Fruit fly (Drosophila melanogaster) whole organism, embryonic: ENCODE data around the gene bib.

Experiments
- Abd-B ChIP-seq: fragments of 200-800 bp; sonication (Bioruptor generic); optimal IDR thresholded peaks from 2 replicates; lab custom pipeline; 2018; ENCODE audit warnings: missing biosample characterization, mild to moderate bottlenecking, missing genetic modification characterization, moderate library complexity
- Aef1 ChIP-seq: fragments of 200-800 bp; sonication (Bioruptor generic); IDR thresholded peaks from 3 replicates; pipeline ENCODE4 v1.3.6; 2022; ENCODE audit warnings: missing biosample characterization, missing genetic modification characterization
- Bdp1 ChIP-seq: fragments of 200-800 bp; sonication (Bioruptor generic); optimal IDR thresholded peaks from 3 replicates; lab custom pipeline; 2016; ENCODE audit warnings: missing biosample characterization, missing genetic modification characterization
- CG1024 ChIP-seq: fragments of 200-800 bp; sonication (Bioruptor generic); IDR thresholded peaks from 2 replicates; pipeline ENCODE4 v1.3.6; 2022; ENCODE audit warnings: missing biosample characterization, missing genetic modification characterization
- CG10959 ChIP-seq: fragments of 200-800 bp; sonication (Bioruptor generic); IDR thresholded peaks from 2 replicates; pipeline ENCODE4 v1.3.6; 2022; ENCODE audit warnings: missing biosample characterization, missing genetic modification characterization
- CG10979 ChIP-seq: fragments of 200-800 bp; sonication (Bioruptor generic); optimal IDR thresholded peaks from 2 replicates; lab custom pipeline; 2018; ENCODE audit warnings: missing biosample characterization, mild to moderate bottlenecking, missing genetic modification characterization, moderate library complexity
- CG11723 ChIP-seq: fragments of 200-800 bp; sonication (Bioruptor generic); optimal IDR thresholded peaks from 2 replicates; lab custom pipeline; 2017; ENCODE audit warnings: missing biosample characterization, mild to moderate bottlenecking, missing genetic modification characterization
- CG13894 ChIP-seq: fragments of 200-800 bp; sonication (Bioruptor generic); optimal IDR thresholded peaks from 3 replicates; lab custom pipeline; 2018; ENCODE audit warnings: missing biosample characterization, mild to moderate bottlenecking, missing genetic modification characterization, moderate library complexity
- CG14050 ChIP-seq: fragments of 200-800 bp; sonication (Bioruptor generic); IDR thresholded peaks from 3 replicates; pipeline ENCODE4 v1.3.6; 2022; ENCODE audit warnings: missing biosample characterization, missing genetic modification characterization
- CG14965 ChIP-seq: fragments of 200-800 bp; sonication (Bioruptor generic); optimal IDR thresholded peaks from 2 replicates; lab custom pipeline; 2016; ENCODE audit warnings: missing biosample characterization, missing genetic modification characterization, borderline replicate concordance
- CG16815 ChIP-seq: fragments of 200-800 bp; sonication (Bioruptor generic); optimal IDR thresholded peaks from 3 replicates; lab custom pipeline; 2017; ENCODE audit warnings: missing biosample characterization, mild to moderate bottlenecking, missing genetic modification characterization
- CG17568 ChIP-seq: fragments of 200-800 bp; sonication (Bioruptor generic); optimal IDR thresholded peaks from 2 replicates; lab custom pipeline; 2018; ENCODE audit warnings: missing biosample characterization, mild to moderate bottlenecking, missing genetic modification characterization, moderate library complexity
- CG1792 ChIP-seq: fragments of 200-800 bp; sonication (Bioruptor generic); optimal IDR thresholded peaks from 2 replicates; lab custom pipeline; 2016; ENCODE audit warnings: missing biosample characterization, missing genetic modification characterization
- CG18262 ChIP-seq: fragments of 200-800 bp; optimal IDR thresholded peaks from 3 replicates; lab custom pipeline; 2019; ENCODE audit warnings: missing biosample characterization, mild to moderate bottlenecking, missing genetic modification characterization, moderate library complexity
- CG31224 ChIP-seq: fragments of 200-800 bp; sonication (Bioruptor generic); IDR thresholded peaks from 2 replicates; pipeline ENCODE4 v1.3.6; 2022; ENCODE audit warnings: missing biosample characterization, missing genetic modification characterization
- CG3847 ChIP-seq: fragments of 200-800 bp; sonication (Bioruptor generic); IDR thresholded peaks from 2 replicates; pipeline ENCODE4 v1.3.6; 2022; ENCODE audit warnings: missing biosample characterization, missing genetic modification characterization
- CG4424 ChIP-seq: fragments of 200-800 bp; sonication (Bioruptor generic); optimal IDR thresholded peaks from 3 replicates; lab custom pipeline; 2016; ENCODE audit warnings: missing biosample characterization, missing genetic modification characterization
- CG4617 ChIP-seq: fragments of 200-800 bp; sonication (Bioruptor generic); optimal IDR thresholded peaks from 3 replicates; lab custom pipeline; 2016; ENCODE audit warnings: missing biosample characterization, missing genetic modification characterization, borderline replicate concordance
- CG4854 ChIP-seq: fragments of 200-800 bp; sonication (Bioruptor generic); optimal IDR thresholded peaks from 2 replicates; lab custom pipeline; 2016; ENCODE audit warnings: missing biosample characterization, missing genetic modification characterization, inconsistent platforms
- CG6854 ChIP-seq: fragments of 200-800 bp; sonication (Bioruptor generic); optimal IDR thresholded peaks from 3 replicates; lab custom pipeline; 2017; ENCODE audit warnings: missing biosample characterization, mild to moderate bottlenecking, missing genetic modification characterization
- CG7963 ChIP-seq: fragments of 200-800 bp; sonication (Bioruptor generic); IDR thresholded peaks from 3 replicates; pipeline ENCODE4 v1.3.6; 2022; ENCODE audit warnings: missing biosample characterization, missing genetic modification characterization; ENCODE audit not compliant: partially characterized antibody
- CG9797 ChIP-seq: fragments of 200-800 bp; sonication (Bioruptor generic); optimal IDR thresholded peaks from 3 replicates; lab custom pipeline; 2018; ENCODE audit warnings: missing biosample characterization, mild to moderate bottlenecking, missing genetic modification characterization
- CG9817 ChIP-seq: fragments of 200-800 bp; sonication (Bioruptor generic); optimal IDR thresholded peaks from 2 replicates; lab custom pipeline; 2018; ENCODE audit warnings: missing biosample characterization, mild to moderate bottlenecking, missing genetic modification characterization, moderate library complexity
- CTCF ChIP-seq: fragments of 200-800 bp; sonication (Bioruptor generic); optimal IDR thresholded peaks from 2 replicates; lab custom pipeline; 2017; ENCODE audit warnings: missing biosample characterization, mild to moderate bottlenecking, missing genetic modification characterization, moderate library complexity
- CrebB ChIP-seq: fragments of 200-800 bp; sonication (Bioruptor generic); optimal IDR thresholded peaks from 3 replicates; lab custom pipeline; 2018; ENCODE audit warnings: missing biosample characterization, mild to moderate bottlenecking, missing genetic modification characterization
- Hr39 ChIP-seq: fragments of >200 bp; optimal IDR thresholded peaks from 2 replicates; lab custom pipeline; 2017
- Lpt ChIP-seq: fragments of >200 bp; optimal IDR thresholded peaks from 2 replicates; lab custom pipeline; 2018; ENCODE audit warnings: missing biosample characterization, missing genetic modification characterization
- MBD-R2 ChIP-seq: fragments of 200-800 bp; sonication (Bioruptor generic); IDR thresholded peaks from 2 replicates; pipeline ENCODE4 v1.3.6; 2022; ENCODE audit warnings: missing biosample characterization, missing genetic modification characterization
- Nf-YB ChIP-seq: fragments of 200-800 bp; sonication (Bioruptor generic); optimal IDR thresholded peaks from 3 replicates; lab custom pipeline; 2019; ENCODE audit warnings: missing biosample characterization, mild to moderate bottlenecking, missing genetic modification characterization, moderate library complexity
- Ravus ChIP-seq: fragments of 200-800 bp; sonication (Bioruptor generic); IDR thresholded peaks from 2 replicates; pipeline ENCODE4 v1.3.6; 2022; ENCODE audit warnings: missing biosample characterization, missing genetic modification characterization
- Sin3A ChIP-seq: fragments of >200 bp; optimal IDR thresholded peaks from 2 replicates; lab custom pipeline; 2018
- Spps ChIP-seq: fragments of 200-800 bp; sonication (Bioruptor generic); optimal IDR thresholded peaks from 2 replicates; lab custom pipeline; 2018; ENCODE audit warnings: missing biosample characterization, mild to moderate bottlenecking, missing genetic modification characterization
- Stat92E ChIP-seq, 3 experiments: fragments of >200 bp in 2 of 3; fragments of 200-800 bp in 1 of 3; sonication (Bioruptor generic) in 1 of 3; optimal IDR thresholded peaks; 2 replicates each; lab custom pipeline; 2017 to 2019; ENCODE audit warnings: missing biosample characterization in 3 of 3, missing genetic modification characterization in 3 of 3, mild to moderate bottlenecking in 1 of 3, moderate library complexity in 1 of 3
- Taf1 ChIP-seq: fragments of 200-800 bp; sonication (Bioruptor generic); IDR thresholded peaks from 2 replicates; pipeline ENCODE4 v1.3.6; 2022; ENCODE audit warnings: missing biosample characterization, missing genetic modification characterization
- chm ChIP-seq: fragments of 200-800 bp; sonication (Bioruptor generic); IDR thresholded peaks from 2 replicates; pipeline ENCODE4 v1.3.6; 2022; ENCODE audit warnings: missing biosample characterization, missing genetic modification characterization
- dati ChIP-seq: fragments of 200-800 bp; sonication (Bioruptor generic); IDR thresholded peaks from 2 replicates; pipeline ENCODE4 v1.3.6; 2022; ENCODE audit warnings: missing biosample characterization, missing genetic modification characterization
- dmrt11E ChIP-seq: fragments of 200-800 bp; sonication (Bioruptor generic); optimal IDR thresholded peaks from 3 replicates; lab custom pipeline; 2018; ENCODE audit warnings: missing biosample characterization, mild to moderate bottlenecking, missing genetic modification characterization, moderate library complexity
- fru ChIP-seq: fragments of >200 bp; optimal IDR thresholded peaks from 2 replicates; lab custom pipeline; 2017
- ind ChIP-seq: fragments of 200-800 bp; sonication (Bioruptor generic); optimal IDR thresholded peaks from 3 replicates; lab custom pipeline; 2016; ENCODE audit warnings: missing biosample characterization, missing genetic modification characterization
- klu ChIP-seq: fragments of 200-800 bp; sonication (Bioruptor generic); IDR thresholded peaks from 2 replicates; pipeline ENCODE4 v1.3.6; 2022; ENCODE audit warnings: missing biosample characterization, missing genetic modification characterization
- nau ChIP-seq: fragments of 200-800 bp; sonication (Bioruptor generic); optimal IDR thresholded peaks from 3 replicates; lab custom pipeline; 2017; ENCODE audit warnings: missing biosample characterization, mild to moderate bottlenecking, missing genetic modification characterization, missing genetic modification reagents
- org-1 ChIP-seq: fragments of 200-800 bp; sonication (Bioruptor generic); optimal IDR thresholded peaks from 2 replicates; lab custom pipeline; 2017; ENCODE audit warnings: missing biosample characterization, missing genetic modification characterization
- pfk ChIP-seq: fragments of 200-800 bp; sonication (Bioruptor generic); optimal IDR thresholded peaks from 2 replicates; lab custom pipeline; 2018; ENCODE audit warnings: missing biosample characterization, mild to moderate bottlenecking, missing genetic modification characterization, moderate library complexity
- pita ChIP-seq: fragments of 200-800 bp; sonication (Bioruptor generic); optimal IDR thresholded peaks from 2 replicates; lab custom pipeline; 2017; ENCODE audit warnings: missing biosample characterization, mild to moderate bottlenecking, missing genetic modification characterization
- pnt ChIP-seq: fragments of 200-800 bp; sonication (Bioruptor generic); optimal IDR thresholded peaks from 3 replicates; lab custom pipeline; 2016; ENCODE audit warnings: missing biosample characterization, missing genetic modification characterization
- psq ChIP-seq: fragments of 200-800 bp; sonication (Bioruptor generic); optimal IDR thresholded peaks from 2 replicates; lab custom pipeline; 2017; ENCODE audit warnings: missing biosample characterization, missing genetic modification characterization
- ro ChIP-seq: fragments of 200-800 bp; sonication (Bioruptor generic); IDR thresholded peaks from 2 replicates; pipeline ENCODE4 v1.3.6; 2022; ENCODE audit warnings: missing biosample characterization, missing genetic modification characterization
- shn ChIP-seq: fragments of 200-800 bp; sonication (Bioruptor generic); optimal IDR thresholded peaks from 3 replicates; lab custom pipeline; 2016; ENCODE audit warnings: missing biosample characterization, missing genetic modification characterization
- sob ChIP-seq: fragments of 200-800 bp; sonication (Bioruptor generic); IDR thresholded peaks from 2 replicates; pipeline ENCODE4 v1.3.6; 2022; ENCODE audit warnings: missing biosample characterization, missing genetic modification characterization
- ttk ChIP-seq: fragments of 200-800 bp; sonication (Bioruptor generic); IDR thresholded peaks from 2 replicates; pipeline ENCODE4 v2.1.2; 2022; ENCODE audit warnings: missing biosample characterization, missing genetic modification characterization
- tup ChIP-seq: fragments of 200-800 bp; sonication (Bioruptor generic); optimal IDR thresholded peaks from 2 replicates; lab custom pipeline; 2016; ENCODE audit warnings: missing biosample characterization, mild to moderate bottlenecking, missing genetic modification characterization, moderate library complexity
- vvl ChIP-seq: fragments of 200-800 bp; sonication (Bioruptor generic); IDR thresholded peaks from 2 replicates; pipeline ENCODE4 v1.3.6; 2022; ENCODE audit warnings: missing biosample characterization, missing genetic modification characterization
- wek ChIP-seq: fragments of 200-800 bp; sonication (Bioruptor generic); optimal IDR thresholded peaks from 3 replicates; lab custom pipeline; 2018; ENCODE audit warnings: missing biosample characterization, mild to moderate bottlenecking, missing genetic modification characterization, moderate library complexity

Gene bib

DNA sequence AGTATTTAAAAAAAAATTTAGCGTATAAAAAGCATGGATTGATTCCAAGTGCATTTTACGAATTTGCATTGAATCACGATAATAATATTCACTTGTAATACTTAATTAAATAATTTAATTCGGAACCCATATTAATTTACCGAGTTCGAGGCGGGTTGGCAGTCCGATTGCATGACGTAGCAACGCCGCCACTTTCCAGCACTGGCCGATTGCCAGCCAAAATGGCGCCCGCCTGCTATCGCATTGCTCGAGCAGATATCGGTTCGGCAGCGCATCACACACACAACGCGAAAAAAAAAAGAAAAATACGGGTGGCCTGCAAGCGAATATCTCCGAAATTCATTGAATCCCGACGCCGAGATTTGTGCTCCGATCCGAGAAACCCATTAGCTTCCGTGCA, 19.1 kb downstream of the bib start, which contains the start of gene Ndf (continued):
- peak; percentile 82 for TF ChIP-seq vvl (GFP tag; lab: Robert Waterston, UW)
- no peak for TF ChIP-seq pita
- TF ChIP-seq klu (GFP tag; lab: Robert Waterston, UW): 0 out of 2 replicates have a peak, but pooled peaks have one; percentile 9
- TF ChIP-seq ttk (GFP tag; lab: Robert Waterston, UW): peak; percentile 39; the same call in 1 of the 2 replicates
- peak; percentile 44 for TF ChIP-seq CG1792
- TF ChIP-seq CG3847 (GFP tag; lab: Robert Waterston, UW): peak; percentile 93
- TF ChIP-seq pnt (GFP tag; lab: Kevin White, UChicago): peak; percentile 15
- peak; percentile 41 for TF ChIP-seq wek (GFP tag; lab: Kevin White, UChicago)
- no peak for TF ChIP-seq Lpt (GFP tag; lab: Kevin White, UChicago)
- TF ChIP-seq CG14050 (GFP tag; lab: Robert Waterston, UW): peak; percentile 48; the same call in 2 of the 3 replicates
- TF ChIP-seq CG16815: peak; percentile 4
- TF ChIP-seq pfk (GFP tag; lab: Kevin White, UChicago): peak; percentile 53
- no peak for TF ChIP-seq Sin3A
- no peak for TF ChIP-seq CG14965
- TF ChIP-seq CG6854 (GFP tag; lab: Kevin White, UChicago): no peak
- peak; percentile 46 for TF ChIP-seq CG10979 (tag; lab: Kevin White, UChicago)
- TF ChIP-seq Abd-B (GFP tag; lab: Kevin White, UChicago): peak; percentile 22
- peak; percentile 60; the same call in 2 of the 3 replicates for TF ChIP-seq CG7963
- peak; percentile 13 for TF ChIP-seq Nf-YB (GFP tag; lab: Kevin White, UChicago)
- TF ChIP-seq Taf1 (GFP tag; lab: Robert Waterston, UW): no peak
- peak; percentile 50 for TF ChIP-seq CG1024
- TF ChIP-seq CG13894: peak; percentile 15
- TF ChIP-seq Hr39: no peak
- TF ChIP-seq CG4617: peak; percentile 67
- TF ChIP-seq sob (GFP tag; lab: Robert Waterston, UW): peak; percentile 76
- peak; percentile 53 for TF ChIP-seq Aef1 (GFP tag; lab: Robert Waterston, UW)
- peak; percentile 66 for TF ChIP-seq CrebB
- peak; percentile 32 for TF ChIP-seq CG11723
- no peak for TF ChIP-seq fru (lab: Kevin White, UChicago)
- TF ChIP-seq Spps (tag; lab: Kevin White, UChicago): no peak
- TF ChIP-seq dmrt11E (tag; lab: Kevin White, UChicago): peak; percentile 48
- peak; percentile 54 for TF ChIP-seq CG18262
- TF ChIP-seq CG9797: peak; percentile 56
- TF ChIP-seq ro: no peak
- TF ChIP-seq CG17568 (GFP tag; lab: Kevin White, UChicago): no peak
- TF ChIP-seq shn (GFP tag; lab: Kevin White, UChicago): peak; percentile 59
- no peak for TF ChIP-seq psq (GFP tag; lab: Kevin White, UChicago)
- TF ChIP-seq ind (GFP tag; lab: Kevin White, UChicago): peak; percentile 66
- TF ChIP-seq Bdp1 (GFP tag; lab: Kevin White, UChicago): peak; percentile 45
- peak; percentile 62 for TF ChIP-seq tup (GFP tag; lab: Kevin White, UChicago)
- no peak for TF ChIP-seq org-1
- peak; percentile 70 for TF ChIP-seq CG9817 (tag; lab: Kevin White, UChicago)
- no peak for TF ChIP-seq nau (GFP tag; lab: Kevin White, UChicago)
- TF ChIP-seq CTCF: no peak
- TF ChIP-seq CG31224 (GFP tag; lab: Robert Waterston, UW): peak; percentile 56
- no peak for TF ChIP-seq Stat92E (GFP tag; optimal IDR thresholded peaks at IDR 0.05; lab: Kevin White, UChicago)
- TF ChIP-seq CG10959 (GFP tag; lab: Robert Waterston, UW): 0 out of 2 replicates have a peak, but pooled peaks have one; percentile 24
- no peak for TF ChIP-seq Ravus (GFP tag; lab: Robert Waterston, UW)
- peak; percentile 41 for TF ChIP-seq CG4854 (GFP tag; lab: Kevin White, UChicago)
- peak; percentile 76 for TF ChIP-seq CG4424 (GFP tag; lab: Kevin White, UChicago)
- peak; percentile 71 for TF ChIP-seq MBD-R2 (GFP tag; lab: Robert Waterston, UW)
- no peak for TF ChIP-seq dati
- peak; percentile 87 for TF ChIP-seq chm (GFP tag; lab: Robert Waterston, UW)
